Worm (Caenorhabditis elegans) whole organism, L3 larva: Measurements from ENCODE around the gene htas-1.
A peak's percentile ranks its signal among the peaks of the same experiment; 100 is the strongest.

ENCODE experiments used
- R02D3.7 ChIP-seq: fragments of 150-350 bp; optimal IDR thresholded peaks from 2 replicates; lab custom pipeline; 2014; ENCODE audit warnings: missing biosample characterization, missing genetic modification characterization
- ZK546.5 ChIP-seq: sonication (generic microtip); optimal IDR thresholded peaks from 2 replicates; lab custom pipeline; 2017; ENCODE audit warnings: missing biosample characterization, missing genetic modification characterization
- aly-2 ChIP-seq: fragments of 150-350 bp; optimal IDR thresholded peaks from 2 replicates; lab custom pipeline; 2014; ENCODE audit warnings: missing biosample characterization, missing genetic modification characterization
- ama-1 ChIP-seq: fragments of 150-350 bp; optimal IDR thresholded peaks from 2 replicates; lab custom pipeline; 2018
- ceh-16 ChIP-seq: sonication (generic microtip); optimal IDR thresholded peaks from 2 replicates; lab custom pipeline; 2017; ENCODE audit warnings: missing biosample characterization, missing genetic modification characterization
- ceh-28 ChIP-seq: fragments of 150-350 bp; optimal IDR thresholded peaks from 2 replicates; lab custom pipeline; 2014; ENCODE audit warnings: missing biosample characterization, missing genetic modification reagents, missing genetic modification characterization
- ceh-82 ChIP-seq: fragments of 150-350 bp; optimal IDR thresholded peaks from 2 replicates; lab custom pipeline; 2014; ENCODE audit warnings: missing biosample characterization, missing genetic modification characterization
- ceh-9 ChIP-seq: sonication (generic microtip); optimal IDR thresholded peaks from 2 replicates; lab custom pipeline; 2018; ENCODE audit warnings: missing biosample characterization, missing genetic modification characterization
- daf-12 ChIP-seq: fragments of 150-350 bp; optimal IDR thresholded peaks from 2 replicates; lab custom pipeline; 2014; ENCODE audit warnings: missing biosample characterization, missing genetic modification reagents, missing genetic modification characterization
- egl-27 ChIP-seq: sonication (generic microtip); optimal IDR thresholded peaks from 4 replicates; lab custom pipeline; 2017; ENCODE audit warnings: missing biosample characterization, missing genetic modification reagents, missing genetic modification characterization
- egl-5 ChIP-seq: fragments of 150-350 bp; optimal IDR thresholded peaks from 2 replicates; lab custom pipeline; 2017; ENCODE audit warnings: missing biosample characterization, missing genetic modification reagents, missing genetic modification characterization, inconsistent platforms
- elt-1 ChIP-seq: fragments of 150-350 bp; optimal IDR thresholded peaks from 2 replicates; lab custom pipeline; 2014; ENCODE audit warnings: missing biosample characterization, missing genetic modification characterization
- elt-2 ChIP-seq: sonication (generic microtip); optimal IDR thresholded peaks from 2 replicates; lab custom pipeline; 2016; ENCODE audit warnings: missing genetic modification reagents, mild to moderate bottlenecking, missing genetic modification characterization, missing compliant biosample characterization
- elt-3 ChIP-seq, 3 experiments: fragments of 150-350 bp in 1 of 3; sonication (generic microtip) in 2 of 3; optimal IDR thresholded peaks; 2 replicates in 2 of 3; 4 replicates in 1 of 3; lab custom pipeline; 2014 to 2017; ENCODE audit warnings: missing biosample characterization in 3 of 3, missing genetic modification characterization in 3 of 3
- eor-1 ChIP-seq, 2 experiments: fragments of 150-350 bp; optimal IDR thresholded peaks; 2 replicates each; lab custom pipeline; 2014 to 2018; ENCODE audit warnings: missing biosample characterization in 2 of 2, missing genetic modification characterization in 2 of 2
- fkh-10 ChIP-seq: sonication (generic microtip); optimal IDR thresholded peaks from 2 replicates; lab custom pipeline; 2017; ENCODE audit warnings: missing biosample characterization, missing genetic modification reagents, missing genetic modification characterization
- fkh-2 ChIP-seq: fragments of 150-350 bp; optimal IDR thresholded peaks from 2 replicates; lab custom pipeline; 2014; ENCODE audit warnings: missing biosample characterization, missing genetic modification reagents, missing genetic modification characterization
- fos-1 ChIP-seq: fragments of 150-350 bp; optimal IDR thresholded peaks from 2 replicates; lab custom pipeline; 2014; ENCODE audit warnings: missing biosample characterization, missing genetic modification characterization
- hmg-11 ChIP-seq: sonication (generic microtip); optimal IDR thresholded peaks from 2 replicates; lab custom pipeline; 2016; ENCODE audit warnings: missing genetic modification characterization, missing compliant biosample characterization
- jun-1 ChIP-seq: fragments of 150-350 bp; optimal IDR thresholded peaks from 2 replicates; lab custom pipeline; 2014; ENCODE audit warnings: missing biosample characterization, missing genetic modification reagents, missing genetic modification characterization
- lin-15B ChIP-seq: fragments of 150-350 bp; optimal IDR thresholded peaks from 2 replicates; lab custom pipeline; 2014; ENCODE audit warnings: missing biosample characterization, missing genetic modification characterization
- lin-39 ChIP-seq: fragments of 150-350 bp; optimal IDR thresholded peaks from 2 replicates; lab custom pipeline; 2018; ENCODE audit warnings: missing biosample characterization, missing genetic modification reagents, missing genetic modification characterization
- lsy-12 ChIP-seq: sonication (generic microtip); optimal IDR thresholded peaks from 2 replicates; lab custom pipeline; 2016; ENCODE audit warnings: mild to moderate bottlenecking, missing genetic modification characterization, missing compliant biosample characterization
- mdl-1 ChIP-seq: fragments of 150-350 bp; optimal IDR thresholded peaks from 2 replicates; lab custom pipeline; 2014; ENCODE audit warnings: missing biosample characterization, missing genetic modification characterization
- mml-1 ChIP-seq: fragments of 150-350 bp; sonication (generic microtip); optimal IDR thresholded peaks from 3 replicates; lab custom pipeline; 2014; ENCODE audit warnings: missing biosample characterization, missing genetic modification characterization
- nfya-1 ChIP-seq: sonication (generic microtip); optimal IDR thresholded peaks from 2 replicates; lab custom pipeline; 2017; ENCODE audit warnings: missing genetic modification characterization, mild to moderate bottlenecking, missing compliant biosample characterization, antibody characterized with exemption, moderate library complexity; ENCODE audit not compliant: insufficient read depth
- nhr-11 ChIP-seq: fragments of 150-350 bp; optimal IDR thresholded peaks from 2 replicates; lab custom pipeline; 2014; ENCODE audit warnings: missing biosample characterization, missing genetic modification characterization
- nhr-12 ChIP-seq: fragments of 150-350 bp; optimal IDR thresholded peaks from 2 replicates; lab custom pipeline; 2014; ENCODE audit warnings: missing biosample characterization, missing genetic modification characterization
- nhr-23 ChIP-seq: fragments of 150-350 bp; optimal IDR thresholded peaks from 2 replicates; lab custom pipeline; 2014; ENCODE audit warnings: missing biosample characterization, missing genetic modification reagents, missing genetic modification characterization
- nhr-237 ChIP-seq: fragments of 150-350 bp; optimal IDR thresholded peaks from 2 replicates; lab custom pipeline; 2014; ENCODE audit warnings: missing biosample characterization, missing genetic modification characterization
- nhr-25 ChIP-seq: sonication (generic microtip); optimal IDR thresholded peaks from 2 replicates; lab custom pipeline; 2017; ENCODE audit warnings: missing biosample characterization, missing genetic modification characterization
- nhr-28 ChIP-seq: fragments of 150-350 bp; optimal IDR thresholded peaks from 2 replicates; lab custom pipeline; 2014; ENCODE audit warnings: missing biosample characterization, missing genetic modification characterization
- nhr-43 ChIP-seq: sonication (generic microtip); optimal IDR thresholded peaks from 2 replicates; lab custom pipeline; 2016; ENCODE audit warnings: mild to moderate bottlenecking, missing genetic modification characterization, missing compliant biosample characterization; ENCODE audit not compliant: poor library complexity, severe bottlenecking
- nhr-67 ChIP-seq: fragments of 150-350 bp; optimal IDR thresholded peaks from 2 replicates; lab custom pipeline; 2014; ENCODE audit warnings: missing biosample characterization, missing genetic modification characterization
- nhr-76 ChIP-seq: fragments of 150-350 bp; sonication (generic microtip); optimal IDR thresholded peaks from 5 replicates; lab custom pipeline; 2014; ENCODE audit warnings: missing biosample characterization, missing genetic modification characterization
- nhr-77 ChIP-seq: fragments of 150-350 bp; optimal IDR thresholded peaks from 2 replicates; lab custom pipeline; 2014; ENCODE audit warnings: missing biosample characterization, missing genetic modification characterization
- pha-4 ChIP-seq: fragments of 150-350 bp; optimal IDR thresholded peaks from 2 replicates; lab custom pipeline; 2014; ENCODE audit warnings: missing biosample characterization, missing genetic modification reagents, missing genetic modification characterization
- pqm-1 ChIP-seq: fragments of 150-350 bp; optimal IDR thresholded peaks from 2 replicates; lab custom pipeline; 2017; ENCODE audit warnings: missing biosample characterization, missing genetic modification characterization, inconsistent platforms
- sea-2 ChIP-seq: fragments of 150-350 bp; sonication (generic microtip); optimal IDR thresholded peaks from 4 replicates; lab custom pipeline; 2014; ENCODE audit warnings: missing biosample characterization, missing genetic modification reagents, missing genetic modification characterization
- skn-1 ChIP-seq: fragments of 150-350 bp; optimal IDR thresholded peaks from 2 replicates; lab custom pipeline; 2014; ENCODE audit warnings: missing biosample characterization, missing genetic modification characterization
- snpc-4 ChIP-seq: fragments of 150-350 bp; optimal IDR thresholded peaks from 2 replicates; lab custom pipeline; 2014; ENCODE audit warnings: missing biosample characterization, missing genetic modification characterization
- tbx-2 ChIP-seq: sonication (generic microtip); optimal IDR thresholded peaks from 2 replicates; lab custom pipeline; 2016; ENCODE audit warnings: mild to moderate bottlenecking, missing genetic modification characterization, missing compliant biosample characterization
- unc-39 ChIP-seq: sonication (generic microtip); optimal IDR thresholded peaks from 4 replicates; lab custom pipeline; 2017; ENCODE audit warnings: missing biosample characterization, missing genetic modification characterization
- unc-62 ChIP-seq: fragments of 150-350 bp; sonication (generic microtip); optimal IDR thresholded peaks from 4 replicates; lab custom pipeline; 2014; ENCODE audit warnings: missing biosample characterization, missing genetic modification reagents, missing genetic modification characterization
- zag-1 ChIP-seq: fragments of 150-350 bp; optimal IDR thresholded peaks from 2 replicates; lab custom pipeline; 2014; ENCODE audit warnings: missing biosample characterization, missing genetic modification characterization
- ztf-11 ChIP-seq: fragments of 150-350 bp; optimal IDR thresholded peaks from 2 replicates; lab custom pipeline; 2014; ENCODE audit warnings: missing biosample characterization, missing genetic modification characterization
- ztf-4 ChIP-seq: fragments of 150-350 bp; optimal IDR thresholded peaks from 2 replicates; lab custom pipeline; 2014; ENCODE audit warnings: missing biosample characterization, missing genetic modification characterization

Gene htas-1

DNA sequence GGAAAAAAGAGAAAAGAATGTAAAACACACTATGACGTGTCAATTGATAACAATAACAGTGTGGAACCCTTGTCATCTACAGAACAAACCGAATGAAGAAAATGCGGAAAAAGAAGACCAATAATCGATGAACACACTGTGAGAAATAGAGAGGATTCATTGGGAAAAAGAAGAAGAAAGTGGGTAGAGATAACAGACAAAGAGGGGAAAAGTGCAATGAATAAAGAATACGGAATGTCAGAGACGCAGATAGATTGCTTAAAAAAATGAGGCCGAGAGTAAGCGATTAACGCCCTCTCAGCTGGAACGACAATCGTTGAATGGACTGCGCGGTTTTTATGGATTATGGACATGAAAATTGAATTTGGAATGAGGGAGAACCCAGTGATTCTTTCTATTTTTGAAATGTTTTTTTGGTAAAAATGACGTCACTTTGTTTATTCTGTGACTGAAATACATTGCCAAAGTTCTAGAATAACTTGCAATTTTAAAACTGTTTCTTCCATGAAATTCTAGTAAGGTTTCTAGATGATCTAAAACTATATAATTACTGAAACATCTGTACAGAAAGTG is 35.5 kb downstream of the htas-1 start, which contains the start of gene amph-1:
Gene amph-1, minus strand, starts transcription at position 85 of the 573 bp plus-strand sequence.
- TF ChIP-seq nhr-28 (tag; lab: Kevin White, UChicago) (no peak), nhr-76 (tag; lab: Kevin White, UChicago) (no peak), nhr-11 (tag; lab: Kevin White, UChicago) (no peak), mml-1 (no peak), daf-12 (tag; lab: Kevin White, UChicago) (no peak), ztf-4 (tag; lab: Kevin White, UChicago) (no peak), elt-1 (tag; lab: Kevin White, UChicago) (no peak), ceh-28 (peak; percentile 52), nhr-67 (tag; lab: Kevin White, UChicago) (no peak), aly-2 (tag; lab: Kevin White, UChicago) (no peak), hmg-11 (tag; lab: Kevin White, UChicago) (peak; percentile 66), fkh-10 (GFP tag; lab: Kevin White, UChicago) (no peak), egl-27 (tag; lab: Kevin White, UChicago) (no peak), nhr-237 (tag; lab: Kevin White, UChicago) (no peak), mdl-1 (tag; lab: Kevin White, UChicago) (no peak), unc-39 (tag; lab: Kevin White, UChicago) (no peak), nhr-23 (tag; lab: Kevin White, UChicago) (peak; percentile 81), zag-1 (tag; lab: Kevin White, UChicago) (no peak), elt-2 (tag; lab: Kevin White, UChicago) (peak; percentile 45), ztf-11 (tag; lab: Kevin White, UChicago) (no peak), jun-1 (tag; lab: Kevin White, UChicago) (no peak), lin-15B (tag; lab: Kevin White, UChicago) (no peak), pqm-1 (tag; lab: Kevin White, UChicago) (peak; percentile 17), skn-1 (tag; lab: Kevin White, UChicago) (no peak), ceh-82 (no peak), fkh-2 (tag; lab: Kevin White, UChicago) (no peak), sea-2 (no peak), eor-1 (tag; optimal IDR thresholded peaks at IDR 0.05; lab: Kevin White, UChicago) (no peak), nhr-25 (tag; lab: Kevin White, UChicago) (peak; percentile 21), pha-4 (peak; percentile 8), nhr-43 (tag; lab: Kevin White, UChicago) (no peak), ama-1 (lab: Kevin White, UChicago) (no peak), lin-39 (tag; lab: Kevin White, UChicago) (peak; percentile 17), snpc-4 (tag; lab: Kevin White, UChicago) (no peak), elt-3 (tag; optimal IDR thresholded peaks at IDR 0.05; lab: Kevin White, UChicago) (peak in 1 of 3 experiments; percentile 2), nhr-12 (no peak), unc-62 (GFP tag; lab: Kevin White, UChicago) (no peak), ceh-16 (tag; lab: Kevin White, UChicago) (no peak), lsy-12 (no peak), tbx-2 (tag; lab: Kevin White, UChicago) (no peak), nhr-77 (tag; lab: Kevin White, UChicago) (no peak), ceh-9 (no peak), egl-5 (tag; lab: Kevin White, UChicago) (no peak), R02D3.7 (tag; lab: Kevin White, UChicago) (no peak), ZK546.5 (tag; lab: Kevin White, UChicago) (no peak), fos-1 (tag; lab: Kevin White, UChicago) (no peak), nfya-1 (peak; percentile 70)
